Worm (Caenorhabditis elegans): ENCODE measurements around the gene cht-4.

DNA sequence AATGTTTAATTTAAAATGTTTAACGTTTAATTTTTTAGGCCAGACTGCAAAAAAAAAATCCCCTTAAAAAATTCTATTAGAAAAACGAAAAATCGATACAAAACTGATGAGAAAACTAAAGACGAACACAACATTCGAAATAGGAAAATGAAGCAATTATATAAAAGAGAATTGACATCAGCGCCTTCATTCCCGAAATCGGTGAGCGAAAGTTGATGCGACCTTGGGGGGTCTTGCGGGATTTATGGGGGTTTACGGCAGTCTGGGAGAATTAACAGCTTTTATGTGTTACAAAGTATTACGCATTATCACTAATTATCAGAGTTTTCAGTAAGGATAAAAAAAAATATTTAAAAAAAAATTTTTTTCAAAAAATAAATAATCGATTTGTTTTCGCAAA is 42.9 kb downstream of the cht-4 start:
- TF ChIP-seq aly-2 (tag; optimal IDR thresholded peaks at IDR 0.05) (no peak), gmeb-1 (tag; optimal IDR thresholded peaks at IDR 0.05) (no peak), nhr-12 (tag; optimal IDR thresholded peaks at IDR 0.05) (no peak), fos-1 (tag; optimal IDR thresholded peaks at IDR 0.05) (no peak), nhr-10 (tag; optimal IDR thresholded peaks at IDR 0.05) (no peak), ceh-16 (tag; optimal IDR thresholded peaks at IDR 0.05) (no peak), mbf-1 (tag; optimal IDR thresholded peaks at IDR 0.05) (no peak)
